Worm (Caenorhabditis elegans) whole organism, early embryonic: ENCODE results near the gene F47B7.2.

Source experiments
- B0310.2 ChIP-seq: sonication (generic microtip); optimal IDR thresholded peaks from 2 replicates; lab custom pipeline; 2016; ENCODE audit warnings: mild to moderate bottlenecking, missing genetic modification characterization, missing compliant biosample characterization
- F13C5.2 ChIP-seq: sonication (generic microtip); optimal IDR thresholded peaks from 2 replicates; lab custom pipeline; 2017; ENCODE audit warnings: mild to moderate bottlenecking, missing genetic modification characterization, inconsistent platforms, missing compliant biosample characterization
- aly-1 ChIP-seq: sonication (generic microtip); optimal IDR thresholded peaks from 2 replicates; lab custom pipeline; 2016; ENCODE audit warnings: missing genetic modification characterization, missing compliant biosample characterization
- ama-1 ChIP-seq: fragments of 150-350 bp; optimal IDR thresholded peaks from 2 replicates; lab custom pipeline; 2014
- ceh-13 ChIP-seq: fragments of 200-800 bp; sonication (Bioruptor generic); optimal IDR thresholded peaks from 2 replicates; lab custom pipeline; 2018; ENCODE audit warnings: mild to moderate bottlenecking, missing genetic modification characterization, missing compliant biosample characterization
- ceh-36 ChIP-seq: sonication (generic microtip); optimal IDR thresholded peaks from 2 replicates; lab custom pipeline; 2016; ENCODE audit warnings: missing genetic modification characterization, inconsistent platforms, missing compliant biosample characterization
- ets-7 ChIP-seq: sonication (generic microtip); optimal IDR thresholded peaks from 2 replicates; lab custom pipeline; 2016; ENCODE audit warnings: missing genotype, missing genetic modification characterization, missing compliant biosample characterization
- flt-1 ChIP-seq: fragments of 200-800 bp; sonication (Bioruptor generic); IDR thresholded peaks from 2 replicates; pipeline ENCODE4 v1.3.6; 2022; ENCODE audit warnings: missing genetic modification characterization, missing compliant biosample characterization
- hmbx-1 ChIP-seq: sonication (generic microtip); optimal IDR thresholded peaks from 2 replicates; lab custom pipeline; 2016; ENCODE audit warnings: mild to moderate bottlenecking, missing genetic modification characterization, missing compliant biosample characterization
- hmg-4 ChIP-seq: fragments of 200-800 bp; sonication (Bioruptor generic); optimal IDR thresholded peaks from 2 replicates; lab custom pipeline; 2018; ENCODE audit warnings: mild to moderate bottlenecking, missing genetic modification characterization, missing compliant biosample characterization
- hnd-1 ChIP-seq: sonication (generic microtip); optimal IDR thresholded peaks from 2 replicates; lab custom pipeline; 2016; ENCODE audit warnings: missing genetic modification characterization, missing compliant biosample characterization
- pes-1 ChIP-seq: fragments of 200-800 bp; sonication (Bioruptor generic); IDR thresholded peaks from 2 replicates; pipeline ENCODE4 v1.3.6; 2022; ENCODE audit warnings: missing genetic modification reagents, missing genetic modification characterization, missing compliant biosample characterization
- scrt-1 ChIP-seq: fragments of 200-800 bp; sonication (Bioruptor generic); IDR thresholded peaks from 2 replicates; pipeline ENCODE4 v1.3.6; 2022; ENCODE audit warnings: missing genetic modification characterization, missing compliant biosample characterization
- sea-1 ChIP-seq: fragments of 200-800 bp; sonication (Bioruptor generic); conservative IDR thresholded peaks from 2 replicates; pipeline ENCODE4 v1.3.6; 2022; ENCODE audit warnings: missing genetic modification characterization, missing compliant biosample characterization
- tbx-11 ChIP-seq: fragments of 200-800 bp; sonication (Bioruptor generic); IDR thresholded peaks from 2 replicates; pipeline ENCODE4 v1.3.6; 2022; ENCODE audit warnings: missing genetic modification characterization, missing compliant biosample characterization
- tbx-37 ChIP-seq: fragments of 200-800 bp; sonication (Bioruptor generic); conservative IDR thresholded peaks from 2 replicates; pipeline ENCODE4 v1.3.6; 2022; ENCODE audit warnings: missing genetic modification reagents, missing genetic modification characterization, missing compliant biosample characterization
- tra-4 ChIP-seq: sonication (generic microtip); optimal IDR thresholded peaks from 2 replicates; lab custom pipeline; 2017; ENCODE audit warnings: missing genetic modification characterization, missing compliant biosample characterization

Gene F47B7.2

DNA sequence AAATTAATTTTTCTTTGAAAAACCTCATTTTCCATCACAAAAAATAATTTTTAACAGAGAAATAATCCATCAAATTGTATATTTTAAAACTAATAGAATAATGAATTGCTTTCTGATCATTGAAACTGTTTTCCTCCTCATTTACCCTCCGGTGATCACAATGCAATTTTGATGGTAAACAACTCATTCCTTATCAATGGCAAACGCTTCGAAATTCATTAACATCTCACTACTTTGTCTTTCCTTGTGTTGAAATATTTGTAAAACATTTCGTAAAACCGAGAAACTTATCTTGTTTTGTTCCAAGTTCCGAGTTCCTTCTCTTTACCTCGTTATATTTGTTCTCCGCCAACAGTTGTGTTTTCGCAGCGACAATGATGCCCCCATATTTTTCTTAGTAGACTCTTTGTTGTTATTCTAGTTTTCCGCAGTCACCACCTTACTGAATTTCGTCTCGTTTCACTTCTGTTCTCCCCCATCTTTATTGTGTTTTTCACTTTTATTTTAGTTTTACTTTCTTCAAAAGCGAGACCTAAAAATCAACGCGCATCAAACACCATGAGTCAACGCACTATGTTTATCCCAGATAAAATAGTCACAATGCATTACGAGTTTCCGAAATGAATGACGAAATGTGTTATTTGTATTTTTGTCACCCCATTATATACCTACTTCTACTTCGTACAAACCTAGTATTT is 12.7 kb downstream of the F47B7.2 start:
- TF ChIP-seq ceh-36 (tag; lab: Kevin White, UChicago): no peak
- no peak for TF ChIP-seq pes-1 (GFP tag; lab: Robert Waterston, UW)
- TF ChIP-seq tra-4 (tag; lab: Kevin White, UChicago): no peak
- TF ChIP-seq hnd-1 (tag; lab: Kevin White, UChicago): no peak
- TF ChIP-seq F13C5.2 (tag; lab: Kevin White, UChicago): no peak
- no peak for TF ChIP-seq hmg-4
- TF ChIP-seq ama-1: no peak
- TF ChIP-seq scrt-1: no peak
- no peak for TF ChIP-seq sea-1
- no peak for TF ChIP-seq ets-7 (tag; lab: Kevin White, UChicago)
- TF ChIP-seq B0310.2 (tag; lab: Kevin White, UChicago): no peak
- no peak for TF ChIP-seq aly-1 (tag; lab: Kevin White, UChicago)
- TF ChIP-seq flt-1: no peak
- no peak for TF ChIP-seq tbx-37 (GFP tag; lab: Robert Waterston, UW)
- TF ChIP-seq hmbx-1 (tag; lab: Kevin White, UChicago): no peak
- TF ChIP-seq tbx-11: no peak
- TF ChIP-seq ceh-13: no peak

DNA sequence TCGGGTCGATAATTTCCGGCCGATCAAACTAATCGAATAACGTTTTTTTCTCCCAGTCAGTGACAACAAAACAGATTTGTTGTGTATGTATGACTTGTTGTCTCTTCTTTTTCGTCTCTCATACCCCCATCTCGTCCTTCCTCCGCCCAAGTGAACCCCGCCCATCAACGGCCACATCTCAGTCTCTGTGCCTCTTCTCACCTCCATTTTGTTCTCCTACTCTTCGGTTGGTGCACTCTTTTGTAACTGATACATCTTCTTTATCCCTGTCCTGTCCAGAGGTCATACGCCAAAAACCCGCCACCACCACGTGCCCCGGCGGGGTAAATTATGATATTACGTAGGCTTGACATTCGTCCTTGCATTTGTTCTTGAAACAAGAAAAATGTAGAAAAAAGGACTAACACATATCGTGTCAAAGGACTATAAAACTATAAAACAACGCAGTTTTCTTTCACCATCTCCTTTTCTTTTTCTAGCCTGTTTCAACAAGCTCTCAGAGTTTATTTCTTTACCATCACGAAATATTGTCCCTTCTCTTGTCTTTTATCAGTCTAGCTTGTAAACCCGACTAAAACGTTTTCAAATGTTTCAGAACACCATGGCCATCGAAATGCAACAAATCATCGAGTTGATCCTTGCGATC is 15.0 kb downstream of the F47B7.2 start, which contains the start of gene pmpl-1:
Gene pmpl-1, plus strand, starts transcription at position 596 of the 646 bp plus-strand sequence.
- TF ChIP-seq hmbx-1 (tag; lab: Kevin White, UChicago): no peak
- TF ChIP-seq hmg-4: peak; percentile 55

DNA sequence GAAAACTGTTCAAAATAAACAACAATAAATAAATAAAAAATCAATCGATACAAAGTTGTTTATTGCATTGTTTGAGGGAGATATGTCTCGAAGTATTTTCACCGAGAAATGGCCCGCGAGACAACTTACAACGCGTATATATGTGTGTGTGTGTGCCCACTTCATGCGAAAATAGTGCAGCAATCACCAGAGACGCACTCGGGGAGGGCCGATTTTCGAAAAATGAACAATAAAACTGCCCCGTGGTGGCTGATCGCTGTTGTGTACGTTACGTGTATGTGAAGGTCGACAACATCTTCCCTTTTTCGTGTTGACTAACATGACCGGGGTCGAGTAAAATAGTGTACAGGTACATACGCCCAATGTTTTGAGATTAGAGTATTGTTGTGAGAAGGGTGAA is 15.9 kb downstream of the F47B7.2 start:
- no peak for TF ChIP-seq flt-1
- TF ChIP-seq hmg-4: no peak
- TF ChIP-seq B0310.2 (tag; lab: Kevin White, UChicago): no peak
- no peak for TF ChIP-seq sea-1

DNA sequence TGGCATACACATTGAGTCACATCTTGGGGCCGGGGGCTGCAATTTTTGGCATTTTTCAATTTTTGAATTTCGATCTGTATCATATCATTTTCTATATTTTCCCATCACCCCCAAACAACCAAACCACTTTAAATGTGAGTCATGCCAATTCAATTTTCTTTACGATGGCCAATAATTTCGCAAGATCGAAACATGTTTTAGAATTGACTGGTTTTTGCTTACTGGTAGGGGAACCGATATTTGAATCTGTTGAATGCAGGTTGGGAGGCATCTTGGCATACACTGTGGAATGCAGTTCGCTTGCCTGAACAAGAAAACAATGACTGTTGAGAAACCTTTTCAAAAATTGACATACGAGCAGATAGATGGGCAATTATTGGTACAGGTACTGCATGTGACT is 18.5 kb downstream of the F47B7.2 start:
- TF ChIP-seq hmg-4 (no peak), sea-1 (no peak), ceh-36 (tag; lab: Kevin White, UChicago) (no peak), ceh-13 (no peak), tbx-11 (no peak), scrt-1 (no peak), tra-4 (tag; lab: Kevin White, UChicago) (no peak), B0310.2 (tag; lab: Kevin White, UChicago) (no peak), tbx-37 (GFP tag; lab: Robert Waterston, UW) (no peak), aly-1 (tag; lab: Kevin White, UChicago) (no peak), pes-1 (GFP tag; lab: Robert Waterston, UW) (no peak), F13C5.2 (tag; lab: Kevin White, UChicago) (no peak), hnd-1 (tag; lab: Kevin White, UChicago) (no peak), hmbx-1 (tag; lab: Kevin White, UChicago) (no peak), ama-1 (no peak)

DNA sequence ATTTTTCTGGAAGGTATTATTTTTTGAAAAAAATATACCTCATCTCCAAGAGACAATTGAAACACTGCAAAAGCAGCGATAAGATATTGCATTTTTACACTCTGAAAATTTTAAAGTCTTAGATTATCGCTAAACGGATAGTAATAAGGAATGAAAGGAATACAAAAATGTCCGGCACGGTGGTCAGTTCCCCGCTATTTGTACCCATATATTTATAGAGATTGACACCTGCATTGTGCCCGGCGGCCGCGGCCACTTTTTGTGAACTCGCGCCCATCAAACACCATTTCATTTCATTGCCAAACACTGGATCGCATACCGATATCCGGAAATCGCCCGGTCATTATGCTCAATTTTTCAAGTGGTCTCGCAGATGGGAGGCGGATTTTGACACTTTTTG is 20.2 kb downstream of the F47B7.2 start, which contains the start of gene idpp-5:
Gene idpp-5, minus strand, starts transcription at position 101 of the 400 bp plus-strand sequence.
- no peak for TF ChIP-seq flt-1
- no peak for TF ChIP-seq B0310.2 (tag; lab: Kevin White, UChicago)
- no peak for TF ChIP-seq ets-7 (tag; lab: Kevin White, UChicago)
- no peak for TF ChIP-seq scrt-1
- no peak for TF ChIP-seq aly-1 (tag; lab: Kevin White, UChicago)
- no peak for TF ChIP-seq tbx-37 (GFP tag; lab: Robert Waterston, UW)
- TF ChIP-seq hmg-4: no peak
- TF ChIP-seq hnd-1 (tag; lab: Kevin White, UChicago): no peak
- no peak for TF ChIP-seq ceh-36 (tag; lab: Kevin White, UChicago)
- no peak for TF ChIP-seq tra-4 (tag; lab: Kevin White, UChicago)
- TF ChIP-seq F13C5.2 (tag; lab: Kevin White, UChicago): no peak
- no peak for TF ChIP-seq ceh-13
- TF ChIP-seq ama-1: no peak

DNA sequence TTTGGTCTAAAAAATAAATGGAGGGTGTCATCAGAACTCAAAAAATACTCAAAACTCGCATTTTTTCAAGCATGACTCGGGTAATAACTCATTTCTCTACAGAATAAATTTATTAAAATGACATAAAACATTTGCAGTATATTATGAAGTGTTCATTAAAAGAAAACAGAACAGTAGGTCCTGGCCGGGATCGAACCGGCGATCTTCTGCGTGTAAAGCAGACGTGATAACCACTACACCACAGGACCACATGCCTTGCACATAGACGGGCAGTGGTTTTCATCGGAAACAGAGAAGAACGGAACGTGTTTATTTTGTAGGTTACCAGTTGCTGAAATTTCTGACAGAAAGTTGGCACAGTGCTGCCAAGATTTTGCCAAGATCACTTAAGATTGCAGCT is 20.8 kb downstream of the F47B7.2 start:
- TF ChIP-seq hnd-1 (tag; lab: Kevin White, UChicago) (no peak), pes-1 (GFP tag; lab: Robert Waterston, UW) (0 out of 2 replicates have a peak, but pooled peaks have one; percentile 50)

DNA sequence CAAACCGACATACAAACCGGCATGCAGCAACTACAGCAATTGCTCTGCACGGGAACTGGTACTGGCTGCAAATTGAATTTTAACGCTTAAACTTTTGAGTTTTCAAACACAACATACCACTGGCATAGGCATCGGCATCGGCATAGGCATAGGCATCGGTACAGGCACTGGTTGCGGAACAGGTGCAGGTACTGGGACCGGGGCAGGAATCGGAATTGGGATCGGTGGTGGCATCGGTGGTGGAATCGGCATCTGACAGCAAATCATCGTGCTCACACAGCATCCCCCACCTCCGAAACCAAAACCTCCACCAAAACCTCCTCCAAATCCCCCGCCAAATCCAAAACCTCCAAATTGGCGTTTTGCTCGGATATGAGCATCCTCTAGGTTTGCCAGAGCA is 21.6 kb downstream of the F47B7.2 start:
- no peak for TF ChIP-seq ceh-13
- TF ChIP-seq sea-1: no peak
- no peak for TF ChIP-seq hmbx-1 (tag; lab: Kevin White, UChicago)
- TF ChIP-seq F13C5.2 (tag; lab: Kevin White, UChicago): no peak
- TF ChIP-seq ets-7 (tag; lab: Kevin White, UChicago): no peak
- no peak for TF ChIP-seq aly-1 (tag; lab: Kevin White, UChicago)
- no peak for TF ChIP-seq tra-4 (tag; lab: Kevin White, UChicago)
- no peak for TF ChIP-seq scrt-1
- no peak for TF ChIP-seq ceh-36 (tag; lab: Kevin White, UChicago)
- TF ChIP-seq tbx-37 (GFP tag; lab: Robert Waterston, UW): no peak
- no peak for TF ChIP-seq flt-1
- TF ChIP-seq tbx-11: no peak
- no peak for TF ChIP-seq ama-1
- TF ChIP-seq hmg-4: no peak
- no peak for TF ChIP-seq hnd-1 (tag; lab: Kevin White, UChicago)
- no peak for TF ChIP-seq B0310.2 (tag; lab: Kevin White, UChicago)
- TF ChIP-seq pes-1 (GFP tag; lab: Robert Waterston, UW): no peak

DNA sequence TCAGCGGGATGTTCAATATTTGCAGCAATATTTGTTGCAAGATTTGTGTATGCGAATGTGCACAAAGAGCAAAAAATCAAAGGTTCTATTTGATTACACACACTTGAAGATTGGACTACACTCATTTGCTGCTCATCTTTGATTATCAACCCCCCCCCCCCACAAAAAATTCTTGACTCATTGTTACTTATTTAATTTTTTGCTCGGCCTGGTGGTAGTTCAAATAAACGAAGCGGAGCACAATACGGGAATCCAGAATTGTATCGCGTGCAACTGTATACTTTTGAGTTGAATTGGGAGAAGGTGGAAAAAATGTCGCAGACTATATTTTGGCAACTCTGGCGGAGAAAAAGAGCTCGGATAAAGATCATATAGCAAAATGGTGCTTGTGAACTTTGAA is 23.1 kb downstream of the F47B7.2 start, which contains the start of gene F35A5.5:
Gene F35A5.5, minus strand, starts transcription at position 101 of the 400 bp plus-strand sequence.
- TF ChIP-seq hmg-4 (no peak), scrt-1 (no peak), tra-4 (tag; lab: Kevin White, UChicago) (no peak), tbx-11 (no peak), F13C5.2 (tag; lab: Kevin White, UChicago) (no peak), B0310.2 (tag; lab: Kevin White, UChicago) (no peak), tbx-37 (GFP tag; lab: Robert Waterston, UW) (no peak), aly-1 (tag; lab: Kevin White, UChicago) (no peak), ceh-13 (no peak), hnd-1 (tag; lab: Kevin White, UChicago) (no peak), ceh-36 (tag; lab: Kevin White, UChicago) (no peak), ama-1 (no peak)
